Worm (Caenorhabditis elegans): ENCODE measurements around the gene F38E11.6.

- TF ChIP-seq rpc-1 (optimal IDR thresholded peaks at IDR 0.05): no peak
- TF ChIP-seq rpc-1 (tag; optimal IDR thresholded peaks at IDR 0.05): no peak
- TF ChIP-seq ama-1 (optimal IDR thresholded peaks at IDR 0.05): no peak
- no peak for TF ChIP-seq ama-1 (GFP tag; optimal IDR thresholded peaks at IDR 0.05)
- no peak for TF ChIP-seq nhr-27 (tag; optimal IDR thresholded peaks at IDR 0.05)
- no peak for TF ChIP-seq mxl-1 (tag; optimal IDR thresholded peaks at IDR 0.05)
- no peak for TF ChIP-seq dpl-1 (GFP tag; optimal IDR thresholded peaks at IDR 0.05)
- no peak for TF ChIP-seq mes-4 (tag; optimal IDR thresholded peaks at IDR 0.05)
- no peak for TF ChIP-seq tbp1 (GFP tag; optimal IDR thresholded peaks at IDR 0.05)
- TF ChIP-seq egl-44 (GFP tag; IDR thresholded peaks at IDR 0.05): no peak
- TF ChIP-seq hlh-26 (GFP tag; conservative IDR thresholded peaks at IDR 0.05): no peak
- no peak for TF ChIP-seq somi-1 (GFP tag; optimal IDR thresholded peaks at IDR 0.05)
- TF ChIP-seq egrh-3 (GFP tag; IDR thresholded peaks at IDR 0.05): no peak
- no peak for TF ChIP-seq ztf-26 (tag; optimal IDR thresholded peaks at IDR 0.05)
Observed at ce11 chrIV:9488315-9488714, 21.0 kb upstream of the F38E11.6 start, which contains the start of gene sru-1.

Measured in whole organism, young adult.